Worm (Caenorhabditis elegans) whole organism, midembryonic: ENCODE data around the gene K07H8.7.

Source experiments
- T22C8.4 ChIP-seq: fragments of 200-800 bp; sonication (Bioruptor generic); IDR thresholded peaks from 2 replicates; pipeline ENCODE4 v1.3.6; 2022; ENCODE audit warnings: missing genetic modification characterization, missing compliant biosample characterization
- cog-1 ChIP-seq: sonication (generic microtip); optimal IDR thresholded peaks from 2 replicates; lab custom pipeline; 2016; ENCODE audit warnings: missing genetic modification characterization, missing compliant biosample characterization
- flt-1 ChIP-seq: fragments of 200-800 bp; sonication (Bioruptor generic); IDR thresholded peaks from 2 replicates; pipeline ENCODE4 v1.3.6; 2022; ENCODE audit warnings: missing genetic modification characterization, missing compliant biosample characterization
- klf-2 ChIP-seq: fragments of 200-800 bp; sonication (Bioruptor generic); conservative IDR thresholded peaks from 2 replicates; pipeline ENCODE4 v1.3.6; 2022; ENCODE audit warnings: missing genetic modification reagents, missing genetic modification characterization, missing compliant biosample characterization
- med-1 ChIP-seq: sonication (generic microtip); optimal IDR thresholded peaks from 2 replicates; lab custom pipeline; 2017; ENCODE audit warnings: missing genetic modification characterization, mild to moderate bottlenecking, missing compliant biosample characterization, antibody characterized with exemption, missing genetic modification reagents; ENCODE audit not compliant: insufficient read depth
- ref-1 ChIP-seq: fragments of 200-800 bp; sonication (Bioruptor generic); conservative IDR thresholded peaks from 2 replicates; pipeline ENCODE4 v1.3.6; 2022; ENCODE audit warnings: missing genetic modification reagents, missing genetic modification characterization, missing compliant biosample characterization
- tab-1 ChIP-seq: fragments of 200-800 bp; sonication (Bioruptor generic); IDR thresholded peaks from 2 replicates; pipeline ENCODE4 v1.3.6; 2022; ENCODE audit warnings: missing genetic modification characterization, missing compliant biosample characterization
- ztf-23 ChIP-seq: fragments of 200-800 bp; sonication (Bioruptor generic); IDR thresholded peaks from 2 replicates; pipeline ENCODE4 v1.3.6; 2022; ENCODE audit warnings: missing genetic modification reagents, missing genetic modification characterization, missing compliant biosample characterization
- ztf-29 ChIP-seq: fragments of 200-800 bp; sonication (Bioruptor generic); IDR thresholded peaks from 2 replicates; pipeline ENCODE4 v1.3.6; 2022; ENCODE audit warnings: missing genetic modification reagents, missing genetic modification characterization, missing compliant biosample characterization

- TF ChIP-seq T22C8.4 (GFP tag; lab: Robert Waterston, UW) (no peak), med-1 (GFP tag; lab: Kevin White, UChicago) (no peak), ref-1 (GFP tag; lab: Robert Waterston, UW) (no peak), ztf-29 (no peak), flt-1 (no peak), tab-1 (GFP tag; lab: Robert Waterston, UW) (no peak), cog-1 (no peak), klf-2 (GFP tag; lab: Robert Waterston, UW) (no peak), ztf-23 (GFP tag; lab: Robert Waterston, UW) (no peak)
Measured at ce11 chrIV:8247341-8247740, 12.5 kb downstream of the K07H8.7 start.
